Fruit fly (Drosophila melanogaster) whole organism, wandering third instar larva: ENCODE results near the gene CG1529.

Experiments
- Abd-B ChIP-seq: fragments of >200 bp; optimal IDR thresholded peaks from 2 replicates; lab custom pipeline; 2017; ENCODE audit warnings: missing biosample characterization, missing genetic modification characterization
- CG32264 ChIP-seq: fragments of 200-800 bp; sonication (Bioruptor generic); optimal IDR thresholded peaks from 2 replicates; lab custom pipeline; 2016; ENCODE audit warnings: missing biosample characterization, missing genetic modification characterization
- CG9705 ChIP-seq: fragments of 200-800 bp; sonication (Bioruptor generic); optimal IDR thresholded peaks from 2 replicates; lab custom pipeline; 2018; ENCODE audit warnings: missing biosample characterization, mild to moderate bottlenecking, missing genetic modification characterization
- CrebA ChIP-seq: fragments of 200-800 bp; sonication (Bioruptor generic); optimal IDR thresholded peaks from 2 replicates; lab custom pipeline; 2016; ENCODE audit warnings: missing biosample characterization, mild to moderate bottlenecking, missing genetic modification characterization, borderline replicate concordance
- Dfd ChIP-seq: fragments of >200 bp; optimal IDR thresholded peaks from 2 replicates; lab custom pipeline; 2017; ENCODE audit warnings: missing biosample characterization, missing genetic modification characterization
- Dif ChIP-seq: fragments of 200-275, 200-300 bp; sonication (Bioruptor generic); optimal IDR thresholded peaks from 2 replicates; lab custom pipeline; 2018; ENCODE audit warnings: missing biosample characterization, missing genetic modification characterization; ENCODE audit not compliant: partially characterized antibody
- GATAd ChIP-seq: sonication (Bioruptor generic); optimal IDR thresholded peaks from 2 replicates; lab custom pipeline; 2016; ENCODE audit warnings: missing biosample characterization, missing genetic modification characterization
- HLH106 ChIP-seq: fragments of 200-800 bp; optimal IDR thresholded peaks from 3 replicates; lab custom pipeline; 2019; ENCODE audit warnings: missing biosample characterization, mild to moderate bottlenecking, missing genetic modification characterization, moderate library complexity
- Hnf4 ChIP-seq: fragments of 200-800 bp; sonication (Bioruptor generic); optimal IDR thresholded peaks from 2 replicates; lab custom pipeline; 2016; ENCODE audit warnings: missing biosample characterization, mild to moderate bottlenecking, missing genetic modification characterization
- Hr78 ChIP-seq: fragments of >200 bp; optimal IDR thresholded peaks from 2 replicates; lab custom pipeline; 2017; ENCODE audit warnings: missing biosample characterization, missing genetic modification characterization
- Hr83 ChIP-seq: fragments of 200-300 bp; sonication (Bioruptor generic); optimal IDR thresholded peaks from 2 replicates; lab custom pipeline; 2016; ENCODE audit warnings: missing biosample characterization, mild to moderate bottlenecking, missing genetic modification characterization, moderate library complexity; ENCODE audit not compliant: poor library complexity, severe bottlenecking
- Jra ChIP-seq: sonication (Bioruptor generic); optimal IDR thresholded peaks from 2 replicates; lab custom pipeline; 2016; ENCODE audit warnings: missing biosample characterization, missing genetic modification characterization
- Mio ChIP-seq: sonication (Bioruptor generic); optimal IDR thresholded peaks from 2 replicates; lab custom pipeline; 2016; ENCODE audit warnings: missing biosample characterization, missing genetic modification characterization
- Myc ChIP-seq: fragments of >200 bp; optimal IDR thresholded peaks from 2 replicates; lab custom pipeline; 2017
- N ChIP-seq: fragments of >200 bp; optimal IDR thresholded peaks from 2 replicates; lab custom pipeline; 2018; ENCODE audit warnings: missing biosample characterization, missing external identifiers, missing genetic modification characterization
- OdsH ChIP-seq: fragments of 200-800 bp; sonication (Bioruptor generic); optimal IDR thresholded peaks from 2 replicates; lab custom pipeline; 2016; ENCODE audit warnings: missing biosample characterization, mild to moderate bottlenecking, missing genetic modification characterization
- Rel ChIP-seq, 2 experiments: fragments of 200-800 bp; sonication (Bioruptor generic) in 1 of 2; optimal IDR thresholded peaks; 2 replicates in 1 of 2; 3 replicates in 1 of 2; lab custom pipeline; 2016 to 2019; ENCODE audit warnings: mild to moderate bottlenecking in 2 of 2, missing biosample characterization in 2 of 2, missing genetic modification characterization in 2 of 2, moderate library complexity in 1 of 2
- Sp1 ChIP-seq: fragments of 200-800 bp; sonication (Bioruptor generic); optimal IDR thresholded peaks from 3 replicates; lab custom pipeline; 2019; ENCODE audit warnings: missing biosample characterization, mild to moderate bottlenecking, missing genetic modification characterization, moderate library complexity
- Vsx2 ChIP-seq: fragments of 200-300, 225-300 bp; sonication (Bioruptor generic); optimal IDR thresholded peaks from 2 replicates; lab custom pipeline; 2018; ENCODE audit warnings: missing biosample characterization, missing genetic modification characterization; ENCODE audit not compliant: partially characterized antibody
- br ChIP-seq: fragments of 200-800 bp; sonication (Bioruptor generic); optimal IDR thresholded peaks from 2 replicates; lab custom pipeline; 2016; ENCODE audit warnings: missing biosample characterization, missing genetic modification characterization
- brk ChIP-seq: fragments of 200-800 bp; sonication (Bioruptor generic); optimal IDR thresholded peaks from 2 replicates; lab custom pipeline; 2016; ENCODE audit warnings: missing biosample characterization, mild to moderate bottlenecking, missing genetic modification characterization
- dl ChIP-seq, 2 experiments: fragments of 175-275, 200-275 bp in 1 of 2; fragments of 200-275 bp in 1 of 2; sonication (Bioruptor generic); optimal IDR thresholded peaks; lab custom pipeline; 2018; ENCODE audit warnings: mild to moderate bottlenecking in 2 of 2, missing biosample characterization in 2 of 2, missing genetic modification characterization in 2 of 2, moderate library complexity in 2 of 2; ENCODE audit not compliant: partially characterized antibody in 2 of 2, insufficient read depth in 1 of 2
- dmrt93B ChIP-seq: fragments of 200-800 bp; sonication (Bioruptor generic); optimal IDR thresholded peaks from 2 replicates; lab custom pipeline; 2018; ENCODE audit warnings: missing biosample characterization, mild to moderate bottlenecking, missing genetic modification characterization
- dsf ChIP-seq: sonication (Bioruptor generic); optimal IDR thresholded peaks from 2 replicates; lab custom pipeline; 2016; ENCODE audit warnings: missing biosample characterization, missing genetic modification characterization, borderline replicate concordance
- ey ChIP-seq: fragments of 200-800 bp; sonication (Bioruptor generic); optimal IDR thresholded peaks from 2 replicates; lab custom pipeline; 2016; ENCODE audit warnings: missing biosample characterization, missing genetic modification characterization
- foxo ChIP-seq, 2 experiments: fragments of 200-800 bp; sonication (Bioruptor generic); optimal IDR thresholded peaks; 2 replicates in 1 of 2; 3 replicates in 1 of 2; lab custom pipeline; 2016 to 2017; ENCODE audit warnings: missing biosample characterization in 2 of 2, missing genetic modification characterization in 2 of 2
- fru ChIP-seq: fragments of 200-800 bp; sonication (Bioruptor generic); optimal IDR thresholded peaks from 3 replicates; lab custom pipeline; 2016; ENCODE audit warnings: missing biosample characterization, mild to moderate bottlenecking, missing genetic modification characterization
- h ChIP-seq: fragments of 200-800 bp; sonication (Bioruptor generic); optimal IDR thresholded peaks from 3 replicates; lab custom pipeline; 2016; ENCODE audit warnings: missing biosample characterization, mild to moderate bottlenecking, missing genetic modification characterization
- jim ChIP-seq: fragments of 175-275, 200-325 bp; sonication (Bioruptor generic); optimal IDR thresholded peaks from 2 replicates; lab custom pipeline; 2016; ENCODE audit warnings: missing biosample characterization, mild to moderate bottlenecking, missing genetic modification characterization
- lola ChIP-seq: fragments of >200 bp; optimal IDR thresholded peaks from 2 replicates; lab custom pipeline; 2017; ENCODE audit warnings: missing biosample characterization, missing genetic modification characterization
- pan ChIP-seq: fragments of >200 bp; optimal IDR thresholded peaks from 2 replicates; lab custom pipeline; 2017
- psq ChIP-seq: fragments of 200-800 bp; sonication (Bioruptor generic); optimal IDR thresholded peaks from 3 replicates; lab custom pipeline; 2017; ENCODE audit warnings: missing biosample characterization, mild to moderate bottlenecking, missing genetic modification characterization, moderate library complexity
- rgr ChIP-seq: fragments of 200-800 bp; sonication (Bioruptor generic); optimal IDR thresholded peaks from 3 replicates; lab custom pipeline; 2016; ENCODE audit warnings: missing biosample characterization, mild to moderate bottlenecking, missing genetic modification characterization
- sage ChIP-seq: fragments of 200-800 bp; sonication (Bioruptor generic); optimal IDR thresholded peaks from 2 replicates; lab custom pipeline; 2016; ENCODE audit warnings: missing biosample characterization, mild to moderate bottlenecking, missing genetic modification characterization
- sv ChIP-seq: fragments of 200-800 bp; sonication (Bioruptor generic); optimal IDR thresholded peaks from 3 replicates; lab custom pipeline; 2016; ENCODE audit warnings: missing biosample characterization, missing genetic modification characterization
- tai ChIP-seq: sonication (Bioruptor generic); optimal IDR thresholded peaks from 2 replicates; lab custom pipeline; 2016; ENCODE audit warnings: missing biosample characterization, missing genetic modification characterization
- usp ChIP-seq: fragments of >200 bp; optimal IDR thresholded peaks from 2 replicates; lab custom pipeline; 2017; ENCODE audit warnings: missing biosample characterization, missing genetic modification characterization
- woc ChIP-seq: sonication (Bioruptor generic); optimal IDR thresholded peaks from 2 replicates; lab custom pipeline; 2016; ENCODE audit warnings: missing biosample characterization, mild to moderate bottlenecking, missing genetic modification characterization

Gene CG1529

dm6 chrX:21064927-21065326 lies 33.2 kb upstream of the CG1529 start:
- peak; percentile 91 for TF ChIP-seq Rel (GFP tag; optimal IDR thresholded peaks at IDR 0.05; lab: Kevin White, UChicago)
- TF ChIP-seq Rel (tag; optimal IDR thresholded peaks at IDR 0.05; lab: Kevin White, UChicago) = peak; percentile 91
- TF ChIP-seq usp = no peak
- TF ChIP-seq rgr (GFP tag; lab: Kevin White, UChicago) = peak; percentile 97
- peak; percentile 94 for TF ChIP-seq Sp1 (GFP tag; lab: Kevin White, UChicago)
- peak; percentile 97 for TF ChIP-seq ey (GFP tag; lab: Kevin White, UChicago)
- TF ChIP-seq pan (lab: Kevin White, UChicago) = no peak
- peak; percentile 87 for TF ChIP-seq Jra (GFP tag; lab: Kevin White, UChicago)
- TF ChIP-seq jim (GFP tag; lab: Kevin White, UChicago) = no peak
- peak; percentile 89 for TF ChIP-seq brk
- no peak for TF ChIP-seq Abd-B
- peak; percentile 96 for TF ChIP-seq br (GFP tag; lab: Kevin White, UChicago)
- TF ChIP-seq N (GFP tag; lab: Kevin White, UChicago) = no peak
- TF ChIP-seq dsf = peak; percentile 71
- TF ChIP-seq HLH106 (tag; lab: Kevin White, UChicago) = peak; percentile 94
- peak; percentile 94 for TF ChIP-seq CG32264
- peak; percentile 91 for TF ChIP-seq tai
- peak; percentile 95 for TF ChIP-seq OdsH (GFP tag; lab: Kevin White, UChicago)
- TF ChIP-seq fru (GFP tag; lab: Kevin White, UChicago) = peak; percentile 94
- TF ChIP-seq h (GFP tag; lab: Kevin White, UChicago) = peak; percentile 98
- TF ChIP-seq Hnf4 (GFP tag; lab: Kevin White, UChicago) = peak; percentile 98
- TF ChIP-seq Hr78 (GFP tag; lab: Kevin White, UChicago) = no peak
- TF ChIP-seq Hr83 (GFP tag; lab: Kevin White, UChicago) = peak; percentile 64
- peak; percentile 90 for TF ChIP-seq CrebA (GFP tag; lab: Kevin White, UChicago)
- TF ChIP-seq Vsx2 = no peak
- TF ChIP-seq dl (GFP tag; optimal IDR thresholded peaks at IDR 0.05; lab: Kevin White, UChicago; ENCODE audit: insufficient read depth in 1 of 2, partially characterized antibody in 2 of 2) = no peak
- peak; percentile 86 for TF ChIP-seq woc
- no peak for TF ChIP-seq lola (GFP tag; lab: Kevin White, UChicago)
- TF ChIP-seq sv (GFP tag; lab: Kevin White, UChicago) = no peak
- peak; percentile 90 for TF ChIP-seq psq (GFP tag; lab: Kevin White, UChicago)
- peak; percentile 83 for TF ChIP-seq Mio (GFP tag; lab: Kevin White, UChicago)
- TF ChIP-seq CG9705 (GFP tag; lab: Kevin White, UChicago) = peak; percentile 85
- TF ChIP-seq Dfd (GFP tag; lab: Kevin White, UChicago) = no peak
- peak; percentile 90 to 97 for TF ChIP-seq foxo (GFP tag; optimal IDR thresholded peaks at IDR 0.05; lab: Kevin White, UChicago)
- TF ChIP-seq Dif = no peak
- peak; percentile 87 for TF ChIP-seq GATAd (GFP tag; lab: Kevin White, UChicago)
- TF ChIP-seq sage (GFP tag; lab: Kevin White, UChicago) = peak; percentile 93
- TF ChIP-seq Myc = no peak
- peak; percentile 91 for TF ChIP-seq dmrt93B (GFP tag; lab: Kevin White, UChicago)

- TF ChIP-seq psq (GFP tag; lab: Kevin White, UChicago) = peak; percentile 71
- peak; percentile 55 for TF ChIP-seq Myc
- no peak for TF ChIP-seq HLH106 (tag; lab: Kevin White, UChicago)
- no peak for TF ChIP-seq pan (lab: Kevin White, UChicago)
Measured at dm6 chrX:21060579-21060978, 28.8 kb upstream of the CG1529 start.

- TF ChIP-seq sv (GFP tag; lab: Kevin White, UChicago) (peak; percentile 91), usp (no peak), HLH106 (tag; lab: Kevin White, UChicago) (peak; percentile 36), Rel (GFP tag; optimal IDR thresholded peaks at IDR 0.05; lab: Kevin White, UChicago) (peak; percentile 36), Rel (tag; optimal IDR thresholded peaks at IDR 0.05; lab: Kevin White, UChicago) (no peak), rgr (GFP tag; lab: Kevin White, UChicago) (peak; percentile 67), br (GFP tag; lab: Kevin White, UChicago) (peak; percentile 82), CG32264 (peak; percentile 43), Jra (GFP tag; lab: Kevin White, UChicago) (peak; percentile 32), psq (GFP tag; lab: Kevin White, UChicago) (peak; percentile 64), dl (GFP tag; optimal IDR thresholded peaks at IDR 0.05; lab: Kevin White, UChicago; ENCODE audit: insufficient read depth in 1 of 2, partially characterized antibody in 2 of 2) (no peak), Mio (GFP tag; lab: Kevin White, UChicago) (no peak), h (GFP tag; lab: Kevin White, UChicago) (peak; percentile 64), Dif (no peak), tai (peak; percentile 22), ey (GFP tag; lab: Kevin White, UChicago) (peak; percentile 74), Hr78 (GFP tag; lab: Kevin White, UChicago) (no peak), jim (GFP tag; lab: Kevin White, UChicago) (no peak), GATAd (GFP tag; lab: Kevin White, UChicago) (no peak), CG9705 (GFP tag; lab: Kevin White, UChicago) (no peak), Dfd (GFP tag; lab: Kevin White, UChicago) (no peak), lola (GFP tag; lab: Kevin White, UChicago) (no peak), Hr83 (GFP tag; lab: Kevin White, UChicago) (no peak), OdsH (GFP tag; lab: Kevin White, UChicago) (peak; percentile 66), foxo (GFP tag; optimal IDR thresholded peaks at IDR 0.05; lab: Kevin White, UChicago) (peak; percentile 15 to 64), Myc (no peak), Sp1 (GFP tag; lab: Kevin White, UChicago) (peak; percentile 77), dsf (no peak), dmrt93B (GFP tag; lab: Kevin White, UChicago) (peak; percentile 32), sage (GFP tag; lab: Kevin White, UChicago) (no peak), brk (peak; percentile 7), N (GFP tag; lab: Kevin White, UChicago) (no peak), pan (lab: Kevin White, UChicago) (no peak), fru (GFP tag; lab: Kevin White, UChicago) (peak; percentile 70), Hnf4 (GFP tag; lab: Kevin White, UChicago) (peak; percentile 74), CrebA (GFP tag; lab: Kevin White, UChicago) (no peak), woc (peak; percentile 29), Vsx2 (no peak)
Measured at dm6 chrX:21058991-21059390, 27.2 kb upstream of the CG1529 start.
